Fruit fly (Drosophila melanogaster): ENCODE data around the gene Rip11.
A peak's percentile ranks its signal among the peaks of the same experiment; 100 is the strongest.

- TF ChIP-seq CTCF (optimal IDR thresholded peaks at IDR 0.05) (peak in 1 of 2 experiments; percentile 4), CG8478 (optimal IDR thresholded peaks at IDR 0.05) (no peak)
These were observed at the start of gene Rip11 for dm6 chrX:18646855-18647699.
